Worm (Caenorhabditis elegans): ENCODE data around the gene nhr-178.

DNA sequence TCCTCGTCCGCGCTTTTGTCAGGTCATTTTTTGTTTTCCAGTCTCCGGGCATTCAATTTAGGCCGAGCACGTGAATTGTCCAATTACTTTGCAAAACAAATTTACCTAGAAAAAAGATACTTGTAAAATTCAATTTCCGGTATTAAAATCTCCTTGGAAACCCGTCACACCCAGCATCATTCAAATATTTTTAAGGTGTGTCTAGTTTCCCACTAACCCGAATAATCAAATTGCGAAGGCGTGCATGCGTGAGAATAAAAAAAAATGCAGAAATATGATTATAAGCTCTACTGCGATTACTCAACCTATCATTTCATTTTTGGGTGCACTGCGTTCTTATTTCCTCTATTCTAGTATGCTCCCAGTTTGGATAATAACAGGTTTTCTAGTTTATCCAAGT is 47.1 kb upstream of the nhr-178 start, which contains the start of gene irld-11:
- TF ChIP-seq W03F9.2 (tag; optimal IDR thresholded peaks at IDR 0.05): no peak
- no peak for TF ChIP-seq him-1 (tag; optimal IDR thresholded peaks at IDR 0.05)

All from whole organism, L4/young adult.